Worm (Caenorhabditis elegans) whole organism, midembryonic: ENCODE results near the gene str-160.

Experiments used
- T22C8.4 ChIP-seq: fragments of 200-800 bp; sonication (Bioruptor generic); IDR thresholded peaks from 2 replicates; pipeline ENCODE4 v1.3.6; 2022; ENCODE audit warnings: missing genetic modification characterization, missing compliant biosample characterization
- flt-1 ChIP-seq: fragments of 200-800 bp; sonication (Bioruptor generic); IDR thresholded peaks from 2 replicates; pipeline ENCODE4 v1.3.6; 2022; ENCODE audit warnings: missing genetic modification characterization, missing compliant biosample characterization
- klf-2 ChIP-seq: fragments of 200-800 bp; sonication (Bioruptor generic); conservative IDR thresholded peaks from 2 replicates; pipeline ENCODE4 v1.3.6; 2022; ENCODE audit warnings: missing genetic modification reagents, missing genetic modification characterization, missing compliant biosample characterization
- med-1 ChIP-seq: sonication (generic microtip); optimal IDR thresholded peaks from 2 replicates; lab custom pipeline; 2017; ENCODE audit warnings: missing genetic modification characterization, mild to moderate bottlenecking, missing compliant biosample characterization, antibody characterized with exemption, missing genetic modification reagents; ENCODE audit not compliant: insufficient read depth
- ref-1 ChIP-seq: fragments of 200-800 bp; sonication (Bioruptor generic); conservative IDR thresholded peaks from 2 replicates; pipeline ENCODE4 v1.3.6; 2022; ENCODE audit warnings: missing genetic modification reagents, missing genetic modification characterization, missing compliant biosample characterization
- tab-1 ChIP-seq: fragments of 200-800 bp; sonication (Bioruptor generic); IDR thresholded peaks from 2 replicates; pipeline ENCODE4 v1.3.6; 2022; ENCODE audit warnings: missing genetic modification characterization, missing compliant biosample characterization
- ztf-23 ChIP-seq: fragments of 200-800 bp; sonication (Bioruptor generic); IDR thresholded peaks from 2 replicates; pipeline ENCODE4 v1.3.6; 2022; ENCODE audit warnings: missing genetic modification reagents, missing genetic modification characterization, missing compliant biosample characterization
- ztf-29 ChIP-seq: fragments of 200-800 bp; sonication (Bioruptor generic); IDR thresholded peaks from 2 replicates; pipeline ENCODE4 v1.3.6; 2022; ENCODE audit warnings: missing genetic modification reagents, missing genetic modification characterization, missing compliant biosample characterization

- TF ChIP-seq ref-1 (GFP tag; lab: Robert Waterston, UW) (no peak), ztf-23 (GFP tag; lab: Robert Waterston, UW) (no peak), med-1 (GFP tag; lab: Kevin White, UChicago) (no peak), T22C8.4 (GFP tag; lab: Robert Waterston, UW) (no peak), flt-1 (GFP tag; lab: Robert Waterston, UW) (no peak), klf-2 (GFP tag; lab: Robert Waterston, UW) (no peak), tab-1 (GFP tag; lab: Robert Waterston, UW) (no peak), ztf-29 (no peak)
Measured at ce11 chrV:1718232-1718631, 16.4 kb upstream of the str-160 start.
